Fruit fly (Drosophila melanogaster): ENCODE results near the gene CG2701.

Gene CG2701

dm6 chrX:2708156-2708734 is 11.9 kb downstream of the CG2701 start, which contains the start of gene CG2681 (continued):
- TF ChIP-seq ro (GFP tag; IDR thresholded peaks at IDR 0.05) (no peak), CG31365 (tag; optimal IDR thresholded peaks at IDR 0.05) (no peak), HmgD (GFP tag; optimal IDR thresholded peaks at IDR 0.05) (no peak), Six4 (GFP tag; optimal IDR thresholded peaks at IDR 0.05) (no peak), repo (GFP tag; optimal IDR thresholded peaks at IDR 0.05) (no peak), Mad (GFP tag; optimal IDR thresholded peaks at IDR 0.05) (no peak), Max (GFP tag; optimal IDR thresholded peaks at IDR 0.05) (no peak), Optix (GFP tag; IDR thresholded peaks at IDR 0.05) (peak; percentile 56; the same call in 1 of the 3 replicates), CG11695 (GFP tag; IDR thresholded peaks at IDR 0.05) (no peak), Bgb (GFP tag; IDR thresholded peaks at IDR 0.05; ENCODE audit: partially characterized antibody) (no peak), HHEX (GFP tag; optimal IDR thresholded peaks at IDR 0.05) (no peak), insv (GFP tag; optimal IDR thresholded peaks at IDR 0.05) (no peak), zen (tag; optimal IDR thresholded peaks at IDR 0.05) (no peak), CG17912 (GFP tag; optimal IDR thresholded peaks at IDR 0.05) (no peak), CG1529 (GFP tag; optimal IDR thresholded peaks at IDR 0.05) (no peak), Doc2 (GFP tag; IDR thresholded peaks at IDR 0.05) (no peak), CG10321 (GFP tag; IDR thresholded peaks at IDR 0.05) (no peak), Elba2 (GFP tag; optimal IDR thresholded peaks at IDR 0.05) (no peak), pho (GFP tag; optimal IDR thresholded peaks at IDR 0.05) (peak; percentile 3), lmd (GFP tag; IDR thresholded peaks at IDR 0.05) (peak; percentile 71), NC2β (GFP tag; optimal IDR thresholded peaks at IDR 0.05) (no peak), CG10366 (GFP tag; IDR thresholded peaks at IDR 0.05) (peak; percentile 54), emc (GFP tag; optimal IDR thresholded peaks at IDR 0.05) (no peak), sisA (GFP tag; IDR thresholded peaks at IDR 0.05) (peak; percentile 69), CG3726 (GFP tag; IDR thresholded peaks at IDR 0.05) (0 out of 3 replicates have a peak, but pooled peaks have one; percentile 37), rib (GFP tag; IDR thresholded peaks at IDR 0.05) (0 out of 2 replicates have a peak, but pooled peaks have one; percentile 25), CG15514 (GFP tag; optimal IDR thresholded peaks at IDR 0.05) (peak; percentile 58), tio (GFP tag; optimal IDR thresholded peaks at IDR 0.05) (no peak), GATAe (GFP tag; conservative IDR thresholded peaks at IDR 0.05) (no peak), CG30020 (tag; optimal IDR thresholded peaks at IDR 0.05) (no peak), bsh (GFP tag; optimal IDR thresholded peaks at IDR 0.05) (no peak), CG11247 (GFP tag; IDR thresholded peaks at IDR 0.05) (peak; percentile 47), bcd (GFP tag; optimal IDR thresholded peaks at IDR 0.05) (peak; percentile 7), Ssrp (tag; optimal IDR thresholded peaks at IDR 0.05) (no peak), ash1 (GFP tag; optimal IDR thresholded peaks at IDR 0.05) (no peak), inv (GFP tag; IDR thresholded peaks at IDR 0.05; ENCODE audit: partially characterized antibody) (no peak), mld (GFP tag; IDR thresholded peaks at IDR 0.05; ENCODE audit: partially characterized antibody) (no peak), BEAF-32 (GFP tag; optimal IDR thresholded peaks at IDR 0.05) (no peak), sug (tag; optimal IDR thresholded peaks at IDR 0.05) (peak; percentile 20), CHES-1-like (GFP tag; optimal IDR thresholded peaks at IDR 0.05) (no peak), Drgx (GFP tag; IDR thresholded peaks at IDR 0.05) (peak; percentile 65), ap (GFP tag; IDR thresholded peaks at IDR 0.05) (no peak), CG12744 (GFP tag; optimal IDR thresholded peaks at IDR 0.05) (no peak), pnt (GFP tag; optimal IDR thresholded peaks at IDR 0.05) (no peak), CG9797 (GFP tag; optimal IDR thresholded peaks at IDR 0.05) (no peak), CG9817 (tag; optimal IDR thresholded peaks at IDR 0.05) (no peak), cg (GFP tag; optimal IDR thresholded peaks at IDR 0.05) (no peak), CG12071 (GFP tag; optimal IDR thresholded peaks at IDR 0.05) (no peak), CG13424 (tag; optimal IDR thresholded peaks at IDR 0.05) (peak; percentile 3), ab (GFP tag; optimal IDR thresholded peaks at IDR 0.05) (no peak), disco-r (GFP tag; optimal IDR thresholded peaks at IDR 0.05) (no peak)

All from whole organism, embryonic.